Worm (Caenorhabditis elegans): Measurements from ENCODE around the gene srw-66.

DNA sequence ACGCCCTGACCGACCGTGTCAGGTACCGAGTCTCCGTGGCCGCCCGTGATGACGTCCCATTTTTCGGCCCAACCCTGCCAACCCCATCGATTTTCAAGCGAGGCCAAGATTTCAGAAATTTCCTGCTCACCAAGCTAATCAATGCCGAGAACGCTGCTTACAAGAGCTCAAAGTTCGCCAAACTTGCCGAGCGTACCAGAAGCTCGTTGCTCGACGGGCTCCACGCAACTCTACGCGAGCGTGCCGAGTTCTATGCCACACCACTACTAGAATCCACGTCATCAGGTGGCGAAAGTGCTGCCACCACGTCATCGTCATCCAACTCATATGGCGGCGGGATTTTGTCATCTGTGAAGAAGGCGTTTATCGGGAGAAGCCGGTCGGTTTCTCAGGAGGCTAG is 42.8 kb downstream of the srw-66 start:
- no peak for TF ChIP-seq ama-1 (optimal IDR thresholded peaks at IDR 0.05)
- no peak for TF ChIP-seq ama-1 (GFP tag; optimal IDR thresholded peaks at IDR 0.05)
- TF ChIP-seq unc-62 (GFP tag; optimal IDR thresholded peaks at IDR 0.05): no peak
- no peak for TF ChIP-seq bed-2 (GFP tag; IDR thresholded peaks at IDR 0.05)
- TF ChIP-seq atf-7 (tag; optimal IDR thresholded peaks at IDR 0.05): no peak
- TF ChIP-seq lag-1 (GFP tag; IDR thresholded peaks at IDR 0.05): no peak
- no peak for TF ChIP-seq ztf-26 (tag; optimal IDR thresholded peaks at IDR 0.05)
- no peak for TF ChIP-seq die-1 (tag; optimal IDR thresholded peaks at IDR 0.05)
- no peak for TF ChIP-seq mxl-1 (tag; optimal IDR thresholded peaks at IDR 0.05)
- no peak for TF ChIP-seq tbp1 (GFP tag; optimal IDR thresholded peaks at IDR 0.05)
- no peak for TF ChIP-seq nhr-90 (tag; optimal IDR thresholded peaks at IDR 0.05)
- TF ChIP-seq sea-2 (GFP tag; IDR thresholded peaks at IDR 0.05): no peak
- no peak for TF ChIP-seq let-607 (tag; optimal IDR thresholded peaks at IDR 0.05)
- no peak for TF ChIP-seq Y56A3A.18 (GFP tag; IDR thresholded peaks at IDR 0.05)
